Fruit fly (Drosophila melanogaster): ENCODE results near the gene CG7024.

The CG7024 gene

DNA sequence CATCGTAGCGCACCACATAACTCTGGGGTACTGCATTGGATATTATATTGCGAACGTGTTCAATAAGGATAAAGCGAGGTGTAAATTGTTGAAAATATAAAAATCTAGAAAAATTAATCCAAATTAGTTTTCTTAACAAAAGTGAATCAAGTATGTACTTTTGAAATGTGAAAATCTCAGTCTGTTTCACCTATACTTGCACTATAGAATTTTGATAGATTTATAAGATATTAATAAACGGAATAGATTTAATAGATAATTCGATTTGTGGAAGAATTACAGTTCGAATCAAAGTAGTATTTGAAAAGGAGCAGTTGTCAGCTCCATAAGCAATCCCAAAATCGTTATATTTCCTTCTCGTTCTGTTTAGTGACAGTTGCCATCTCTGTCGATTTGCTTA, at the start of gene CG7024:
TSS of gene CG7024 (plus strand) at position 301 of the 400 bp plus-strand sequence.
- TF ChIP-seq ovo (GFP tag; optimal IDR thresholded peaks at IDR 0.05) (no peak), kay (GFP tag; ENCODE audit: borderline replicate concordance) (peak; percentile 67)

DNA sequence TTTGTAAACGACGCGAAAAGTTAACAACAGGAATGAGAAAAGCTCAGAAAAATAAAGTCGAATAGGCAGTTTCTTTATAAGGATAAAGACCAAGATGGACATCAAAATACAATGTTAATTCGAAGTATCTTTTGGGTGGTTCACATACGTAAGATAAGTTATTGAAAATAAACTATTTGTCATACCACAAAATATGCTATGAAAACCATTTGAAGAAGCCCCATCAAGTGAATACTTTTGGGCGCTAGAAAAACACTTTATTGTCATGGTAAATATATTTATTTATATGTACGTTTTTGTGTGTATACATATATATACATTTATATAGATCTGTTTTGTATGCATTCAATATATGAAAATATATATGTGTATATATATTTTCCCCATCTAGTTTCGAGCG, 47.2 kb upstream of the CG7024 start:
- TF ChIP-seq CG33017 (tag; optimal IDR thresholded peaks at IDR 0.05): no peak
- peak; percentile 13 for TF ChIP-seq bab1 (GFP tag; optimal IDR thresholded peaks at IDR 0.05)

DNA sequence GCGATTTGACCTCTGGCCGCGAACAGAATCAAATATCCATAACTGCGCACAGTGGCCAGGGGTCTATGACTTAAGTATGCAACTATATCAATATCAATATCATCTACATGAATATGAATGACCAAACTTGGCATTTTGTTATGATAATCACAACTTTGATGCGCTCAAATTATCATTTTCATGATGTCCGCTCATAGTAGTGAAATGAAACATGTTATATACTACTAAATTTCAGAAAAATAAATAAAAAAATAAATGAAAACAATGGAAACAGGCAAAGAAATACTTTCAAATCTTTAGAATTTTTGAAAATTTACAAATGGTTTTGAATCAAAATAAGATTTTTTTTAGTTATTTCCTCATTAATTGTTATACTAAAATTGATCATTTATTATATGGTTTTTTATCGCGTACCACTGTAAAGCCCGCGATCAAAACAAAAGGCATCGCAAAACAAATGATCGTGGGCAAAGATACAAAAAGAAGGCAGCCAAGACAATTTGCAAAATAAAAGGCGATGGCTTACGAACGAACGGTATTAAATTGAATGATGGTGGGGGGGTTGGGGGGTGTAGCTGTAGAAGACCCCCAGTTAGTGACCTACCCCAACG, 44.4 kb upstream of the CG7024 start:
- TF ChIP-seq CG5204 (GFP tag; optimal IDR thresholded peaks at IDR 0.05) (no peak), kay (GFP tag; ENCODE audit: borderline replicate concordance) (no peak), Mnt (GFP tag; optimal IDR thresholded peaks at IDR 0.05) (no peak), cnc (optimal IDR thresholded peaks at IDR 0.05) (no peak), Hr96 (GFP tag; optimal IDR thresholded peaks at IDR 0.05) (no peak), CG12768 (GFP tag; optimal IDR thresholded peaks at IDR 0.05) (no peak)

DNA sequence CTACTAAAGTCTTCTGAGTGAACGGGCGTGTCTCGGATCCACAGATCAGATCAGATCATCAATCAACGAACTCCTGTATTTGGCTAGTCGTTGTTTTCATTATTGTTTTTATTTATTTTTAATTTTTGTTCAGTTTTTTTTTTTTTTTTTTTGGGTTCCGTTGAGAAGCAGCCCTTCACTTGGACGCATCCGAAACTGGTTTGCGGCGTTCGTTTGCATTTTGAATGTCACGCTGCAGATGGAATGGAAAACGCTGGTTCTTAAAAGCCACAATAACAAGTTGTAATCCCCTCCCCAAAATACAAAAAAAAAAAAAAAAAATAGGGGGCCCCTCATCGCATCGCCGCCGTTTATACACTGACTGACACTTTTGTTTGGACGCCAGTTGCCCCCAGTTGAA, 41.0 kb upstream of the CG7024 start:
- no peak for TF ChIP-seq CG33017 (tag; optimal IDR thresholded peaks at IDR 0.05)
- no peak for TF ChIP-seq ovo (GFP tag; optimal IDR thresholded peaks at IDR 0.05)
- TF ChIP-seq CG7045 (GFP tag; optimal IDR thresholded peaks at IDR 0.05): no peak
- TF ChIP-seq CG5204 (GFP tag; optimal IDR thresholded peaks at IDR 0.05): no peak
- TF ChIP-seq cic (GFP tag; optimal IDR thresholded peaks at IDR 0.05): no peak
- no peak for TF ChIP-seq CG12768 (GFP tag; optimal IDR thresholded peaks at IDR 0.05)
- TF ChIP-seq bab1 (GFP tag; optimal IDR thresholded peaks at IDR 0.05): no peak
- TF ChIP-seq CG1620 (GFP tag; optimal IDR thresholded peaks at IDR 0.05): no peak
- TF ChIP-seq Mnt (GFP tag; optimal IDR thresholded peaks at IDR 0.05): no peak
- TF ChIP-seq CG7101 (tag; optimal IDR thresholded peaks at IDR 0.05): no peak
- TF ChIP-seq kay (GFP tag; ENCODE audit: borderline replicate concordance): no peak

DNA sequence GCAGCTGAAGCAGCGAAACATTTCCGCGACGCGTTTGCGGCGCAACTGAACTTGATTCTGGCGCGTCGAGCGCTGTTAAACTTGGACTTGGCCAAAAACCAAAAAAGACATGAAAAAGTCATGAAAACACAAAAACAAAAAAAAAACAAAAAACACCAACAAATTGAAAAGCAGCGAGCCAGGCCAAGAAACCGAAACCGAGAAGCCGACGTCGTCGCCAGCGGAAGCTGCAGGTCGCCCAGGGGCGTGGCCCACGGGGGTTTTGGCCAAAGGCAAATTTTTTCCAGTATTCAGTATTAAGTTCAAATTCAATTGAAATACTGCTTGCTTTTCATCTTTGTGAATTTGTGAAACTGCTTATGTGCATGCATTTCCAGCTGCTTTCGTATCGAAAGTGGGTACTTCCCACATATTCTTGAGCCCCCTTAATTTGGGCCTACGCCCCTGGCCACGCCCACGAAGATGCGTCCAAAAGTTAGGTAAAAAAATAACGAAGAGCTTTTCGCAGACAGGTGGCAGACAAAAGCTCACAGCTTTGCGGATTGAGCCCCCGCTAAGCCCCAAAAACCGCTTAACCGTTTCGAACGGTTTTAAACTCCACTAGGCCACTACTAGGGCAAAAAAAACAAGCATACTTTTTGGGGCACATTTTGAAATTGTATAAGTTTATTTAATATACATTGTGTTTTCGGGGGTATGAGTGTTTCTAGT, 38.3 kb upstream of the CG7024 start, which contains the start of gene CG3009:
TSS of gene CG3009 (minus strand) at position 51 of the 711 bp plus-strand sequence.
- TF ChIP-seq cnc (optimal IDR thresholded peaks at IDR 0.05) (no peak), tj (GFP tag; optimal IDR thresholded peaks at IDR 0.05) (peak; percentile 77), toe (GFP tag; optimal IDR thresholded peaks at IDR 0.05) (peak; percentile 79), kay (GFP tag; ENCODE audit: borderline replicate concordance) (peak; percentile 60), CG12768 (GFP tag; optimal IDR thresholded peaks at IDR 0.05) (peak; percentile 93), CG7045 (GFP tag; optimal IDR thresholded peaks at IDR 0.05) (peak; percentile 91), bab1 (GFP tag; optimal IDR thresholded peaks at IDR 0.05) (peak; percentile 95), CG33017 (tag; optimal IDR thresholded peaks at IDR 0.05) (peak; percentile 83), Hr96 (GFP tag; optimal IDR thresholded peaks at IDR 0.05) (peak; percentile 96), CG11617 (GFP tag; optimal IDR thresholded peaks at IDR 0.05) (peak; percentile 90), ovo (GFP tag; optimal IDR thresholded peaks at IDR 0.05) (peak; percentile 86), Clk (GFP tag; optimal IDR thresholded peaks at IDR 0.05) (peak; percentile 86), pad (GFP tag; optimal IDR thresholded peaks at IDR 0.05) (peak; percentile 80), Crg-1 (GFP tag; optimal IDR thresholded peaks at IDR 0.05) (peak; percentile 78), cic (GFP tag; optimal IDR thresholded peaks at IDR 0.05) (peak; percentile 19), CG7101 (tag; optimal IDR thresholded peaks at IDR 0.05) (peak; percentile 92), CG5204 (GFP tag; optimal IDR thresholded peaks at IDR 0.05) (peak; percentile 86), CG14711 (tag; optimal IDR thresholded peaks at IDR 0.05) (peak; percentile 86), Mnt (GFP tag; optimal IDR thresholded peaks at IDR 0.05) (peak; percentile 89), CG1620 (GFP tag; optimal IDR thresholded peaks at IDR 0.05) (peak; percentile 87)

DNA sequence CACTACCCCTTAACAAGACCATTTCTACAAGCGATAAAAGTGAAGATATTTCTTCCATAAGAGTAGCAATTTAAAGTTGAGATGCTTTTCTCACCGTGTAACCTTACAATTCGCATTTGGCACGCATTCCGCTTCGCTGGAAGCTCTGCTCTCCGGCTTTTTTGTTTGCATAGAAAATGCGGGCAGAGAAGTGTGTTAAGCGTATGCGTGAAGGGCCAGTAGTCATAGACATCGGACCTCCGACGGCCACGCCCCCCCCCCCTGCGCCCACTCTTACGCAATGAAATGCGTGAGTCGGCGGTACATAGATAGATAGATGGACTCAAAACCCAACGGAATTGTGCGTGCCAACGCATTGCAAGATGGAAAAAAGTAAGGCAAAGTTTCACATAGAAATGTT, 35.7 kb upstream of the CG7024 start:
- no peak for TF ChIP-seq Mnt (GFP tag; optimal IDR thresholded peaks at IDR 0.05)
- no peak for TF ChIP-seq CG12768 (GFP tag; optimal IDR thresholded peaks at IDR 0.05)
- TF ChIP-seq Clk (GFP tag; optimal IDR thresholded peaks at IDR 0.05): no peak
- no peak for TF ChIP-seq CG7101 (tag; optimal IDR thresholded peaks at IDR 0.05)
- no peak for TF ChIP-seq kay (GFP tag; ENCODE audit: borderline replicate concordance)
- TF ChIP-seq CG14711 (tag; optimal IDR thresholded peaks at IDR 0.05): no peak
- no peak for TF ChIP-seq CG5204 (GFP tag; optimal IDR thresholded peaks at IDR 0.05)
- no peak for TF ChIP-seq CG33017 (tag; optimal IDR thresholded peaks at IDR 0.05)

DNA sequence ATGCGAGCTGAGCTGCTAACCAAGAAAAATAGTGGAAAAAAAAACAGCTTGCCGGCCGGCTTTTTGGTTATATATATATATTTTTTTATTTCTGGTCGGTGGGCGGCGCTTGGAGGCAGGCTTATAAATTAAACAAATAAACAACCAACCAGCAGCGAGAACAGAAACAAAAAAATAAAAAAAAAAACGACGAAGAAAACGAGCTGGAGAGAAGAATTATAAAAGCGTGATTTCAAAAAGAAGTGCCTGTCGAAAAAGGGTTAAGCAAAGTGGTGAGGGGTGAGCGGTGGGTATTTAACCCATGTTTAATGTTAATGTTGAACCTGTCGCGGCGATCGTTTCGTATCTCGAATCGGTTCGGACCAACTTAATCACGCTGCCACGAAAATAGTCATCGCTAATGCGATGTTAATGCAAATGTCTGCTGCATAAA, 33.9 kb upstream of the CG7024 start:
- no peak for TF ChIP-seq bab1 (GFP tag; optimal IDR thresholded peaks at IDR 0.05)
- no peak for TF ChIP-seq Mnt (GFP tag; optimal IDR thresholded peaks at IDR 0.05)
- no peak for TF ChIP-seq CG5204 (GFP tag; optimal IDR thresholded peaks at IDR 0.05)
- no peak for TF ChIP-seq cnc (optimal IDR thresholded peaks at IDR 0.05)
- TF ChIP-seq ovo (GFP tag; optimal IDR thresholded peaks at IDR 0.05): no peak
- no peak for TF ChIP-seq CG7101 (tag; optimal IDR thresholded peaks at IDR 0.05)
- TF ChIP-seq toe (GFP tag; optimal IDR thresholded peaks at IDR 0.05): no peak
- no peak for TF ChIP-seq pad (GFP tag; optimal IDR thresholded peaks at IDR 0.05)
- no peak for TF ChIP-seq CG14711 (tag; optimal IDR thresholded peaks at IDR 0.05)
- no peak for TF ChIP-seq kay (GFP tag; ENCODE audit: borderline replicate concordance)
- TF ChIP-seq Crg-1 (GFP tag; optimal IDR thresholded peaks at IDR 0.05): no peak
- TF ChIP-seq Clk (GFP tag; optimal IDR thresholded peaks at IDR 0.05): no peak
- TF ChIP-seq Hr96 (GFP tag; optimal IDR thresholded peaks at IDR 0.05): no peak
- no peak for TF ChIP-seq CG11617 (GFP tag; optimal IDR thresholded peaks at IDR 0.05)
- no peak for TF ChIP-seq cic (GFP tag; optimal IDR thresholded peaks at IDR 0.05)
- no peak for TF ChIP-seq tj (GFP tag; optimal IDR thresholded peaks at IDR 0.05)

All from whole organism, adult.